Worm (Caenorhabditis elegans) whole organism, midembryonic: ENCODE results near the gene str-89.

Source experiments
- T22C8.4 ChIP-seq: fragments of 200-800 bp; sonication (Bioruptor generic); IDR thresholded peaks from 2 replicates; pipeline ENCODE4 v1.3.6; 2022; ENCODE audit warnings: missing genetic modification characterization, missing compliant biosample characterization
- cog-1 ChIP-seq: sonication (generic microtip); optimal IDR thresholded peaks from 2 replicates; lab custom pipeline; 2016; ENCODE audit warnings: missing genetic modification characterization, missing compliant biosample characterization
- flt-1 ChIP-seq: fragments of 200-800 bp; sonication (Bioruptor generic); IDR thresholded peaks from 2 replicates; pipeline ENCODE4 v1.3.6; 2022; ENCODE audit warnings: missing genetic modification characterization, missing compliant biosample characterization
- klf-2 ChIP-seq: fragments of 200-800 bp; sonication (Bioruptor generic); conservative IDR thresholded peaks from 2 replicates; pipeline ENCODE4 v1.3.6; 2022; ENCODE audit warnings: missing genetic modification reagents, missing genetic modification characterization, missing compliant biosample characterization
- med-1 ChIP-seq: sonication (generic microtip); optimal IDR thresholded peaks from 2 replicates; lab custom pipeline; 2017; ENCODE audit warnings: missing genetic modification characterization, mild to moderate bottlenecking, missing compliant biosample characterization, antibody characterized with exemption, missing genetic modification reagents; ENCODE audit not compliant: insufficient read depth
- ref-1 ChIP-seq: fragments of 200-800 bp; sonication (Bioruptor generic); conservative IDR thresholded peaks from 2 replicates; pipeline ENCODE4 v1.3.6; 2022; ENCODE audit warnings: missing genetic modification reagents, missing genetic modification characterization, missing compliant biosample characterization
- tab-1 ChIP-seq: fragments of 200-800 bp; sonication (Bioruptor generic); IDR thresholded peaks from 2 replicates; pipeline ENCODE4 v1.3.6; 2022; ENCODE audit warnings: missing genetic modification characterization, missing compliant biosample characterization
- ztf-23 ChIP-seq: fragments of 200-800 bp; sonication (Bioruptor generic); IDR thresholded peaks from 2 replicates; pipeline ENCODE4 v1.3.6; 2022; ENCODE audit warnings: missing genetic modification reagents, missing genetic modification characterization, missing compliant biosample characterization
- ztf-29 ChIP-seq: fragments of 200-800 bp; sonication (Bioruptor generic); IDR thresholded peaks from 2 replicates; pipeline ENCODE4 v1.3.6; 2022; ENCODE audit warnings: missing genetic modification reagents, missing genetic modification characterization, missing compliant biosample characterization

Gene str-89

ce11 chrV:17660003-17660402 lies 8.6 kb upstream of the str-89 start, which contains the start of gene dgat-2:
Gene dgat-2, plus strand, starts transcription at chrV:17660303.
- TF ChIP-seq med-1 (GFP tag; lab: Kevin White, UChicago), result no peak
- TF ChIP-seq cog-1 (tag; lab: Kevin White, UChicago), result no peak
- TF ChIP-seq ztf-29 (GFP tag; lab: Robert Waterston, UW), result no peak
- TF ChIP-seq T22C8.4 (GFP tag; lab: Robert Waterston, UW), result no peak
- TF ChIP-seq klf-2 (GFP tag; lab: Robert Waterston, UW), result no peak
- TF ChIP-seq ref-1, result no peak
- no peak for TF ChIP-seq flt-1 (GFP tag; lab: Robert Waterston, UW)
- TF ChIP-seq ztf-23 (GFP tag; lab: Robert Waterston, UW), result no peak
- TF ChIP-seq tab-1 (GFP tag; lab: Robert Waterston, UW), result no peak

- TF ChIP-seq ztf-29 (GFP tag; lab: Robert Waterston, UW), result no peak
- TF ChIP-seq ztf-23 (GFP tag; lab: Robert Waterston, UW), result no peak
Observed at ce11 chrV:17662260-17662659, 6.4 kb upstream of the str-89 start.

ce11 chrV:17664367-17664766 lies 4.3 kb upstream of the str-89 start:
- TF ChIP-seq klf-2 (GFP tag; lab: Robert Waterston, UW) (no peak), ref-1 (no peak), tab-1 (GFP tag; lab: Robert Waterston, UW) (no peak), ztf-29 (GFP tag; lab: Robert Waterston, UW) (no peak), T22C8.4 (GFP tag; lab: Robert Waterston, UW) (no peak), ztf-23 (GFP tag; lab: Robert Waterston, UW) (no peak), med-1 (GFP tag; lab: Kevin White, UChicago) (no peak), cog-1 (tag; lab: Kevin White, UChicago) (no peak), flt-1 (GFP tag; lab: Robert Waterston, UW) (no peak)

ce11 chrV:17665906-17666305 lies 2.7 kb upstream of the str-89 start, which contains the start of gene F59A1.11:
Gene F59A1.11, minus strand, starts transcription at chrV:17666006.
- TF ChIP-seq med-1 (GFP tag; lab: Kevin White, UChicago) (no peak), ztf-23 (GFP tag; lab: Robert Waterston, UW) (no peak), ztf-29 (GFP tag; lab: Robert Waterston, UW) (no peak), T22C8.4 (GFP tag; lab: Robert Waterston, UW) (no peak), ref-1 (no peak), flt-1 (GFP tag; lab: Robert Waterston, UW) (no peak), tab-1 (GFP tag; lab: Robert Waterston, UW) (no peak), klf-2 (GFP tag; lab: Robert Waterston, UW) (no peak), cog-1 (tag; lab: Kevin White, UChicago) (no peak)

ce11 chrV:17667676-17668075 lies 955 bp upstream of the str-89 start, which contains the start of gene F59A1.12:
Gene F59A1.12, minus strand, starts transcription at chrV:17667776.
- no peak for TF ChIP-seq tab-1 (GFP tag; lab: Robert Waterston, UW)
- TF ChIP-seq ztf-29 (GFP tag; lab: Robert Waterston, UW), result no peak
- TF ChIP-seq ztf-23 (GFP tag; lab: Robert Waterston, UW), result no peak
- TF ChIP-seq klf-2 (GFP tag; lab: Robert Waterston, UW), result no peak
- no peak for TF ChIP-seq med-1 (GFP tag; lab: Kevin White, UChicago)
- no peak for TF ChIP-seq T22C8.4 (GFP tag; lab: Robert Waterston, UW)
- no peak for TF ChIP-seq flt-1 (GFP tag; lab: Robert Waterston, UW)
- no peak for TF ChIP-seq cog-1 (tag; lab: Kevin White, UChicago)
- TF ChIP-seq ref-1, result no peak

- no peak for TF ChIP-seq ztf-23 (GFP tag; lab: Robert Waterston, UW)
- no peak for TF ChIP-seq cog-1 (tag; lab: Kevin White, UChicago)
- TF ChIP-seq ztf-29 (GFP tag; lab: Robert Waterston, UW), result no peak
- no peak for TF ChIP-seq flt-1 (GFP tag; lab: Robert Waterston, UW)
- TF ChIP-seq ref-1, result no peak
- no peak for TF ChIP-seq tab-1 (GFP tag; lab: Robert Waterston, UW)
- no peak for TF ChIP-seq T22C8.4 (GFP tag; lab: Robert Waterston, UW)
- no peak for TF ChIP-seq med-1 (GFP tag; lab: Kevin White, UChicago)
- TF ChIP-seq klf-2 (GFP tag; lab: Robert Waterston, UW), result no peak
Observed at ce11 chrV:17673343-17673742, 4.7 kb downstream of the str-89 start, which contains the start of gene str-93. Gene str-93, minus strand, starts transcription at chrV:17673443.

- no peak for TF ChIP-seq med-1 (GFP tag; lab: Kevin White, UChicago)
- TF ChIP-seq klf-2 (GFP tag; lab: Robert Waterston, UW), result no peak
- TF ChIP-seq ref-1, result no peak
- TF ChIP-seq ztf-23 (GFP tag; lab: Robert Waterston, UW), result no peak
- TF ChIP-seq T22C8.4 (GFP tag; lab: Robert Waterston, UW), result no peak
- no peak for TF ChIP-seq tab-1 (GFP tag; lab: Robert Waterston, UW)
- TF ChIP-seq cog-1 (tag; lab: Kevin White, UChicago), result no peak
- no peak for TF ChIP-seq ztf-29 (GFP tag; lab: Robert Waterston, UW)
- no peak for TF ChIP-seq flt-1 (GFP tag; lab: Robert Waterston, UW)
Observed at ce11 chrV:17676553-17676952, 7.9 kb downstream of the str-89 start, which contains the start of gene str-92. Gene str-92, minus strand, starts transcription at chrV:17676653.

ce11 chrV:17683290-17683689 lies 14.7 kb downstream of the str-89 start:
- TF ChIP-seq flt-1 (GFP tag; lab: Robert Waterston, UW) (no peak), med-1 (GFP tag; lab: Kevin White, UChicago) (no peak), ztf-23 (GFP tag; lab: Robert Waterston, UW) (no peak), ref-1 (no peak), klf-2 (GFP tag; lab: Robert Waterston, UW) (no peak), cog-1 (tag; lab: Kevin White, UChicago) (no peak), T22C8.4 (GFP tag; lab: Robert Waterston, UW) (no peak), ztf-29 (GFP tag; lab: Robert Waterston, UW) (no peak), tab-1 (GFP tag; lab: Robert Waterston, UW) (no peak)

ce11 chrV:17683763-17684162 lies 15.1 kb downstream of the str-89 start, which contains the start of gene F59A1.15:
Gene F59A1.15, minus strand, starts transcription at chrV:17683863.
- TF ChIP-seq ref-1 (no peak), med-1 (GFP tag; lab: Kevin White, UChicago) (no peak), ztf-29 (GFP tag; lab: Robert Waterston, UW) (no peak), flt-1 (GFP tag; lab: Robert Waterston, UW) (no peak), T22C8.4 (GFP tag; lab: Robert Waterston, UW) (no peak), tab-1 (GFP tag; lab: Robert Waterston, UW) (no peak), klf-2 (GFP tag; lab: Robert Waterston, UW) (no peak), ztf-23 (GFP tag; lab: Robert Waterston, UW) (no peak), cog-1 (tag; lab: Kevin White, UChicago) (no peak)
